Fruit fly (Drosophila melanogaster): ENCODE results near the gene dysc.

- no peak for TF ChIP-seq Pif1B (GFP tag; optimal IDR thresholded peaks at IDR 0.05)
- TF ChIP-seq CG4496 (GFP tag; IDR thresholded peaks at IDR 0.05) = no peak
- TF ChIP-seq Pif1A (GFP tag; optimal IDR thresholded peaks at IDR 0.05) = no peak
Observed at dm6 chr3L:13842917-13843316, 60.1 kb downstream of the dysc start, which contains the start of gene CG8750.

Data from whole organism, pupa.